Fruit fly (Drosophila melanogaster) whole organism, embryonic: ENCODE data around the gene THADA.
A peak's percentile ranks its signal among the peaks of the same experiment; 100 is the strongest.

ENCODE experiments used
- Asciz ChIP-seq: fragments of 200-800 bp; sonication (Bioruptor generic); optimal IDR thresholded peaks from 2 replicates; lab custom pipeline; 2017; ENCODE audit warnings: missing biosample characterization, mild to moderate bottlenecking, missing genetic modification characterization, missing genetic modification reagents
- B-H1 ChIP-seq: fragments of 200-800 bp; sonication (Bioruptor generic); IDR thresholded peaks from 3 replicates; pipeline ENCODE4 v1.3.6; 2022; ENCODE audit warnings: missing biosample characterization, missing genetic modification characterization
- CG11398 ChIP-seq: fragments of 200-800 bp; sonication (Bioruptor generic); optimal IDR thresholded peaks from 2 replicates; lab custom pipeline; 2016; ENCODE audit warnings: missing biosample characterization, missing genetic modification characterization
- CG11456 ChIP-seq: fragments of 200-800 bp; sonication (Bioruptor generic); IDR thresholded peaks from 3 replicates; pipeline ENCODE4 v1.3.6; 2022; ENCODE audit warnings: missing biosample characterization, missing genetic modification characterization
- CG12769 ChIP-seq: fragments of 200-800 bp; sonication (Bioruptor generic); optimal IDR thresholded peaks from 2 replicates; lab custom pipeline; 2019; ENCODE audit warnings: missing biosample characterization, mild to moderate bottlenecking, missing genetic modification characterization, moderate library complexity
- CG14710 ChIP-seq: fragments of 200-800 bp; sonication (Bioruptor generic); optimal IDR thresholded peaks from 3 replicates; lab custom pipeline; 2019; ENCODE audit warnings: missing biosample characterization, mild to moderate bottlenecking, missing genetic modification characterization, moderate library complexity
- CG1602 ChIP-seq: fragments of 200-800 bp; sonication (Bioruptor generic); optimal IDR thresholded peaks from 3 replicates; lab custom pipeline; 2016; ENCODE audit warnings: missing biosample characterization, missing genetic modification characterization
- CG16779 ChIP-seq: fragments of 200-800 bp; sonication (Bioruptor generic); IDR thresholded peaks from 2 replicates; pipeline ENCODE4 v1.3.6; 2022; ENCODE audit warnings: missing biosample characterization, missing genetic modification characterization
- CG16813 ChIP-seq: fragments of 200-800 bp; sonication (Bioruptor generic); IDR thresholded peaks from 3 replicates; pipeline ENCODE4 v1.3.6; 2022; ENCODE audit warnings: missing biosample characterization, missing genetic modification characterization; ENCODE audit not compliant: partially characterized antibody
- CG16815 ChIP-seq: fragments of 200-800 bp; sonication (Bioruptor generic); optimal IDR thresholded peaks from 3 replicates; lab custom pipeline; 2017; ENCODE audit warnings: missing biosample characterization, mild to moderate bottlenecking, missing genetic modification characterization
- CG32532 ChIP-seq: fragments of 200-800 bp; sonication (Bioruptor generic); IDR thresholded peaks from 2 replicates; pipeline ENCODE4 v1.3.6; 2022; ENCODE audit warnings: missing biosample characterization, missing genetic modification characterization
- CG32772 ChIP-seq: fragments of 200-800 bp; sonication (Bioruptor generic); IDR thresholded peaks from 2 replicates; pipeline ENCODE4 v1.3.6; 2022; ENCODE audit warnings: missing biosample characterization, missing genetic modification characterization
- CG3838 ChIP-seq: fragments of 200-800 bp; sonication (Bioruptor generic); optimal IDR thresholded peaks from 3 replicates; lab custom pipeline; 2016; ENCODE audit warnings: missing biosample characterization, missing genetic modification characterization
- CG3847 ChIP-seq: fragments of 200-800 bp; sonication (Bioruptor generic); IDR thresholded peaks from 2 replicates; pipeline ENCODE4 v1.3.6; 2022; ENCODE audit warnings: missing biosample characterization, missing genetic modification characterization
- CG4360 ChIP-seq: fragments of 200-800 bp; sonication (Bioruptor generic); IDR thresholded peaks from 2 replicates; pipeline ENCODE4 v1.3.6; 2022; ENCODE audit warnings: missing biosample characterization, missing genetic modification characterization
- Dfd ChIP-seq, 2 experiments: fragments of >200 bp; optimal IDR thresholded peaks; 2 replicates each; lab custom pipeline; 2017; ENCODE audit warnings: missing biosample characterization in 2 of 2, missing genetic modification characterization in 2 of 2
- E2f1 ChIP-seq: fragments of 200-800 bp; sonication (Bioruptor generic); IDR thresholded peaks from 2 replicates; pipeline ENCODE4 v1.3.6; 2022; ENCODE audit warnings: missing biosample characterization, missing genetic modification characterization
- ERR ChIP-seq: fragments of 200-800 bp; sonication (Bioruptor generic); optimal IDR thresholded peaks from 2 replicates; lab custom pipeline; 2016; ENCODE audit warnings: missing biosample characterization, missing genetic modification characterization
- Hand ChIP-seq: fragments of 200-800 bp; sonication (Bioruptor generic); optimal IDR thresholded peaks from 2 replicates; lab custom pipeline; 2017; ENCODE audit warnings: mild to moderate bottlenecking, missing biosample characterization, missing genetic modification reagents, missing genetic modification characterization
- Kr ChIP-seq: fragments of 200-800 bp; sonication (Bioruptor generic); optimal IDR thresholded peaks from 2 replicates; lab custom pipeline; 2017; ENCODE audit warnings: missing biosample characterization, mild to moderate bottlenecking, missing genetic modification characterization
- Lim3 ChIP-seq: fragments of 200-800 bp; sonication (Bioruptor generic); IDR thresholded peaks from 2 replicates; pipeline ENCODE4 v1.3.6; 2022; ENCODE audit warnings: missing biosample characterization, missing genetic modification characterization
- MBD-R2 ChIP-seq: fragments of 200-800 bp; sonication (Bioruptor generic); IDR thresholded peaks from 2 replicates; pipeline ENCODE4 v1.3.6; 2022; ENCODE audit warnings: missing biosample characterization, missing genetic modification characterization
- MESR4 ChIP-seq: fragments of 200-800 bp; sonication (Bioruptor generic); optimal IDR thresholded peaks from 2 replicates; lab custom pipeline; 2018; ENCODE audit warnings: missing biosample characterization, mild to moderate bottlenecking, missing genetic modification characterization, moderate library complexity
- Meics ChIP-seq: fragments of 200-800 bp; sonication (Bioruptor generic); optimal IDR thresholded peaks from 2 replicates; lab custom pipeline; 2017; ENCODE audit warnings: missing biosample characterization, mild to moderate bottlenecking, missing genetic modification characterization
- Mrtf ChIP-seq: fragments of 200-800 bp; sonication (Bioruptor generic); IDR thresholded peaks from 3 replicates; pipeline ENCODE4 v1.3.6; 2022; ENCODE audit warnings: missing biosample characterization, missing genetic modification characterization
- NC2α ChIP-seq: fragments of 200-800 bp; sonication (Bioruptor generic); optimal IDR thresholded peaks from 2 replicates; lab custom pipeline; 2016; ENCODE audit warnings: missing biosample characterization, missing genetic modification characterization
- Pdp1 ChIP-seq, 2 experiments: fragments of 200-800 bp; sonication (Bioruptor generic); optimal IDR thresholded peaks; 3 replicates each; lab custom pipeline; 2016; ENCODE audit warnings: missing biosample characterization in 2 of 2, missing genetic modification characterization in 2 of 2, mild to moderate bottlenecking in 1 of 2, moderate library complexity in 1 of 2
- Scr ChIP-seq: fragments of 200-800 bp; sonication (Bioruptor generic); IDR thresholded peaks from 2 replicates; pipeline ENCODE4 v1.3.6; 2022; ENCODE audit warnings: missing biosample characterization, missing genetic modification characterization; ENCODE audit not compliant: partially characterized antibody
- Xbp1 ChIP-seq: fragments of 200-800 bp; sonication (Bioruptor generic); optimal IDR thresholded peaks from 3 replicates; lab custom pipeline; 2016; ENCODE audit warnings: missing biosample characterization, mild to moderate bottlenecking, missing genetic modification characterization
- ase ChIP-seq: fragments of 200-800 bp; sonication (Bioruptor generic); IDR thresholded peaks from 3 replicates; pipeline ENCODE4 v1.3.6; 2022; ENCODE audit warnings: missing biosample characterization, missing genetic modification characterization
- btn ChIP-seq: fragments of 200-800 bp; sonication (Bioruptor generic); optimal IDR thresholded peaks from 2 replicates; lab custom pipeline; 2016; ENCODE audit warnings: missing biosample characterization, missing genetic modification characterization
- caup ChIP-seq: fragments of 200-800 bp; sonication (Bioruptor generic); optimal IDR thresholded peaks from 3 replicates; lab custom pipeline; 2017; ENCODE audit warnings: missing biosample characterization, mild to moderate bottlenecking, missing genetic modification characterization, moderate library complexity; ENCODE audit not compliant: severe bottlenecking
- corto ChIP-seq: fragments of 200-800 bp; sonication (Bioruptor generic); optimal IDR thresholded peaks from 2 replicates; lab custom pipeline; 2016; ENCODE audit warnings: missing biosample characterization, mild to moderate bottlenecking, missing genetic modification characterization, moderate library complexity
- ems ChIP-seq: fragments of 200-800 bp; sonication (Bioruptor generic); optimal IDR thresholded peaks from 3 replicates; lab custom pipeline; 2016; ENCODE audit warnings: missing biosample characterization, missing genetic modification characterization
- fd64A ChIP-seq: fragments of 200-800 bp; sonication (Bioruptor generic); optimal IDR thresholded peaks from 3 replicates; lab custom pipeline; 2018; ENCODE audit warnings: missing biosample characterization, mild to moderate bottlenecking, missing genetic modification characterization
- ftz-f1 ChIP-seq: fragments of 200-800 bp; sonication (Bioruptor generic); optimal IDR thresholded peaks from 2 replicates; lab custom pipeline; 2016; ENCODE audit warnings: missing biosample characterization, missing genetic modification characterization
- hth ChIP-seq: fragments of >200 bp; optimal IDR thresholded peaks from 2 replicates; lab custom pipeline; 2017; ENCODE audit warnings: inconsistent platforms
- insv ChIP-seq, 2 experiments: fragments of 200-800 bp; sonication (Bioruptor generic); optimal IDR thresholded peaks; 3 replicates each; lab custom pipeline; 2016 to 2018; ENCODE audit warnings: missing biosample characterization in 2 of 2, missing genetic modification characterization in 2 of 2
- knrl ChIP-seq: fragments of 200-800 bp; sonication (Bioruptor generic); IDR thresholded peaks from 3 replicates; pipeline ENCODE4 v1.3.6; 2022; ENCODE audit warnings: missing biosample characterization, missing genetic modification characterization; ENCODE audit not compliant: partially characterized antibody
- mirr ChIP-seq: fragments of 200-800 bp; sonication (Bioruptor generic); optimal IDR thresholded peaks from 3 replicates; lab custom pipeline; 2018; ENCODE audit warnings: missing biosample characterization, mild to moderate bottlenecking, missing genetic modification characterization
- nerfin-1 ChIP-seq: fragments of 200-800 bp; sonication (Bioruptor generic); optimal IDR thresholded peaks from 3 replicates; lab custom pipeline; 2019; ENCODE audit warnings: missing biosample characterization, mild to moderate bottlenecking, missing genetic modification characterization, moderate library complexity
- nmo ChIP-seq: fragments of 200-800 bp; sonication (Bioruptor generic); optimal IDR thresholded peaks from 2 replicates; lab custom pipeline; 2018; ENCODE audit warnings: missing biosample characterization, mild to moderate bottlenecking, missing genetic modification characterization, moderate library complexity
- p53 ChIP-seq: fragments of 200-800 bp; sonication (Bioruptor generic); optimal IDR thresholded peaks from 2 replicates; lab custom pipeline; 2016; ENCODE audit warnings: missing biosample characterization, missing genetic modification characterization
- pho ChIP-seq: fragments of 200-800 bp; sonication (Bioruptor generic); optimal IDR thresholded peaks from 2 replicates; lab custom pipeline; 2016; ENCODE audit warnings: missing biosample characterization, missing genetic modification characterization
- psq ChIP-seq: fragments of 200-800 bp; sonication (Bioruptor generic); optimal IDR thresholded peaks from 2 replicates; lab custom pipeline; 2017; ENCODE audit warnings: missing biosample characterization, missing genetic modification characterization
- rib ChIP-seq: fragments of 200-800 bp; sonication (Bioruptor generic); IDR thresholded peaks from 2 replicates; pipeline ENCODE4 v1.3.6; 2022; ENCODE audit warnings: missing biosample characterization, missing genetic modification characterization
- stc ChIP-seq: fragments of 200-800 bp; sonication (Bioruptor generic); IDR thresholded peaks from 2 replicates; pipeline ENCODE4 v1.3.6; 2022; ENCODE audit warnings: missing biosample characterization, missing genetic modification characterization
- tap ChIP-seq: fragments of 200-800 bp; optimal IDR thresholded peaks from 3 replicates; lab custom pipeline; 2019; ENCODE audit warnings: missing biosample characterization, mild to moderate bottlenecking, missing genetic modification characterization, moderate library complexity
- tin ChIP-seq: fragments of 200-800 bp; sonication (Bioruptor generic); optimal IDR thresholded peaks from 3 replicates; lab custom pipeline; 2016; ENCODE audit warnings: missing biosample characterization, missing genetic modification characterization
- trh ChIP-seq: fragments of 200-800 bp; sonication (Bioruptor generic); optimal IDR thresholded peaks from 2 replicates; lab custom pipeline; 2016; ENCODE audit warnings: missing biosample characterization, missing genetic modification characterization
- yki ChIP-seq: fragments of >200 bp; optimal IDR thresholded peaks from 3 replicates; lab custom pipeline; 2018

THADA gene

dm6 chrX:19889128-19889756 lies 23.9 kb upstream of the THADA start (continued):
- peak; percentile 58 for TF ChIP-seq tap (tag; lab: Kevin White, UChicago)
- TF ChIP-seq Mrtf (GFP tag; lab: Robert Waterston, UW): peak; percentile 85
- peak; percentile 78 for TF ChIP-seq nmo (GFP tag; lab: Kevin White, UChicago)
- peak; percentile 40 for TF ChIP-seq MESR4 (GFP tag; lab: Kevin White, UChicago)
- TF ChIP-seq E2f1: peak; percentile 68
- TF ChIP-seq stc (GFP tag; lab: Robert Waterston, UW): peak; percentile 71
- no peak for TF ChIP-seq Scr (GFP tag; lab: Robert Waterston, UW)
- peak; percentile 13; the same call in 1 of the 3 replicates for TF ChIP-seq ase (GFP tag; lab: Robert Waterston, UW)
- TF ChIP-seq CG16815 (GFP tag; lab: Kevin White, UChicago): peak; percentile 88
- TF ChIP-seq CG32772 (GFP tag; lab: Robert Waterston, UW): peak; percentile 71
- no peak for TF ChIP-seq Lim3
- TF ChIP-seq yki (lab: Kevin White, UChicago): no peak
- peak; percentile 87 for TF ChIP-seq CG11456 (GFP tag; lab: Robert Waterston, UW)
- TF ChIP-seq CG14710 (tag; lab: Kevin White, UChicago): peak; percentile 73
- TF ChIP-seq insv (GFP tag; optimal IDR thresholded peaks at IDR 0.05; lab: Kevin White, UChicago): no peak
- peak; percentile 51; the same call in 1 of the 2 replicates for TF ChIP-seq MBD-R2 (GFP tag; lab: Robert Waterston, UW)
- TF ChIP-seq Pdp1 (GFP tag; optimal IDR thresholded peaks at IDR 0.05; lab: Kevin White, UChicago): peak; percentile 77 to 91
- TF ChIP-seq ems (GFP tag; lab: Kevin White, UChicago): peak; percentile 89
- TF ChIP-seq Asciz (GFP tag; lab: Kevin White, UChicago): peak; percentile 37
- peak; percentile 61 for TF ChIP-seq nerfin-1 (tag; lab: Kevin White, UChicago)
- peak; percentile 93 for TF ChIP-seq CG12769
- peak; percentile 80 for TF ChIP-seq CG1602 (GFP tag; lab: Kevin White, UChicago)
- TF ChIP-seq caup (GFP tag; lab: Kevin White, UChicago): peak; percentile 84
- peak; percentile 70 for TF ChIP-seq NC2α (GFP tag; lab: Kevin White, UChicago)
- TF ChIP-seq CG4360 (GFP tag; lab: Robert Waterston, UW): peak; percentile 41; the same call in 1 of the 2 replicates
- no peak for TF ChIP-seq ftz-f1
- no peak for TF ChIP-seq knrl
- peak; percentile 12 for TF ChIP-seq corto
- peak; percentile 82 for TF ChIP-seq CG32532 (GFP tag; lab: Robert Waterston, UW)
- TF ChIP-seq mirr (GFP tag; lab: Kevin White, UChicago): peak; percentile 29
- TF ChIP-seq Meics (GFP tag; lab: Kevin White, UChicago): peak; percentile 82
- peak; percentile 83 for TF ChIP-seq CG11398
- TF ChIP-seq trh (GFP tag; lab: Kevin White, UChicago): peak; percentile 38
- TF ChIP-seq hth: no peak
- TF ChIP-seq btn (GFP tag; lab: Kevin White, UChicago): peak; percentile 53
- peak; percentile 33 for TF ChIP-seq Kr (GFP tag; lab: Kevin White, UChicago)
- TF ChIP-seq Dfd (GFP tag; optimal IDR thresholded peaks at IDR 0.05; lab: Kevin White, UChicago): no peak
- TF ChIP-seq fd64A (GFP tag; lab: Kevin White, UChicago): peak; percentile 8
- peak; percentile 80 for TF ChIP-seq tin
- peak; percentile 53; the same call in 1 of the 2 replicates for TF ChIP-seq CG16779 (GFP tag; lab: Robert Waterston, UW)
- TF ChIP-seq ERR (GFP tag; lab: Kevin White, UChicago): peak; percentile 84
- TF ChIP-seq CG3838: peak; percentile 43
- peak; percentile 70 for TF ChIP-seq B-H1 (GFP tag; lab: Robert Waterston, UW)
- peak; percentile 70 for TF ChIP-seq Hand (GFP tag; lab: Kevin White, UChicago)
- TF ChIP-seq rib: peak; percentile 79
- TF ChIP-seq CG3847 (GFP tag; lab: Robert Waterston, UW): peak; percentile 79
- peak; percentile 64 for TF ChIP-seq p53 (GFP tag; lab: Kevin White, UChicago)
- TF ChIP-seq psq (GFP tag; lab: Kevin White, UChicago): peak; percentile 17
- TF ChIP-seq pho (GFP tag; lab: Kevin White, UChicago): peak; percentile 87
- TF ChIP-seq Xbp1 (GFP tag; lab: Kevin White, UChicago): peak; percentile 85
- no peak for TF ChIP-seq CG16813
